Worm (Caenorhabditis elegans): ENCODE data around the gene ZK180.8.

The ZK180.8 gene

ce11 chrIV:4469055-4469454, 42.5 kb downstream of the ZK180.8 start:
- TF ChIP-seq sea-1 (GFP tag; conservative IDR thresholded peaks at IDR 0.05) (no peak), hmg-4 (GFP tag; optimal IDR thresholded peaks at IDR 0.05) (no peak), aly-1 (tag; optimal IDR thresholded peaks at IDR 0.05) (no peak), ceh-36 (tag; optimal IDR thresholded peaks at IDR 0.05) (no peak), ets-7 (tag; optimal IDR thresholded peaks at IDR 0.05) (no peak), tra-4 (tag; optimal IDR thresholded peaks at IDR 0.05) (no peak), hmbx-1 (tag; optimal IDR thresholded peaks at IDR 0.05) (no peak), tbx-37 (GFP tag; conservative IDR thresholded peaks at IDR 0.05) (no peak), B0310.2 (tag; optimal IDR thresholded peaks at IDR 0.05) (no peak), tbx-11 (GFP tag; IDR thresholded peaks at IDR 0.05) (no peak), hnd-1 (tag; optimal IDR thresholded peaks at IDR 0.05) (no peak), flt-1 (GFP tag; IDR thresholded peaks at IDR 0.05) (no peak), ama-1 (optimal IDR thresholded peaks at IDR 0.05) (no peak), pes-1 (GFP tag; IDR thresholded peaks at IDR 0.05) (no peak), scrt-1 (GFP tag; IDR thresholded peaks at IDR 0.05) (no peak), ceh-13 (GFP tag; optimal IDR thresholded peaks at IDR 0.05) (no peak)

DNA sequence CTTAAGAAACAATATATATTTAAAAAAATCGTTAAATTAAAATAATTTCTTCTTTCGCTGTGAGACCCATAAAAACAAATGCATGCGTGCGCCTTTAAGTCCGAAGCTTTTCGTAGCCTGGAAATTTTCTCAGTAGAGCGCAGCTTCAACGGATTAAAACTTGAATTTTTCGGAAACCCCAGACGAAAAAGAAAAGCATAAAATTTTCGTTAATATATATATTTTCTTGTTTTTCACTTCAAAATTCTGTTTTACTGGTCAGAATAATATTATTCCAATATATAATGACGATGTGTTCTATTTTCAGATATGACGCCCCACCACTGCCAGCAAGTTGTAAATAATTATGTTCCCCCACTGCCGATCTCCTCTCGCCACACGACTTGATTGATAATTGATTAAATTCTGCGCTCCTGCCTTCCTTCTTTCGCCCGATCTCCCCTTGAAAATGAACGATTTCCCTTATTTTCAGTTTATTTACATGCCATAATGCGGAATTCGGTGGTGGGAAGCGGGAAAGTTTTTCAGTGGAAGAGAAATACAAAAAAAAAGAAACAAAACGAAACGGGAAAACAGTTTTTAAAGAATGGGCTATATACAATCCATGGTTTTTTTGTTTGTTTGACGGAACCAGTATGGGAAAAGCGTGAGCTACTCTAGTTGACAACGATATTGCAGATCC, 43.3 kb downstream of the ZK180.8 start:
- no peak for TF ChIP-seq B0310.2 (tag; optimal IDR thresholded peaks at IDR 0.05)
- no peak for TF ChIP-seq tbx-11 (GFP tag; IDR thresholded peaks at IDR 0.05)
- no peak for TF ChIP-seq hmg-4 (GFP tag; optimal IDR thresholded peaks at IDR 0.05)
- no peak for TF ChIP-seq aly-1 (tag; optimal IDR thresholded peaks at IDR 0.05)
- no peak for TF ChIP-seq ama-1 (optimal IDR thresholded peaks at IDR 0.05)
- no peak for TF ChIP-seq pes-1 (GFP tag; IDR thresholded peaks at IDR 0.05)
- TF ChIP-seq tra-4 (tag; optimal IDR thresholded peaks at IDR 0.05), result no peak
- no peak for TF ChIP-seq ceh-36 (tag; optimal IDR thresholded peaks at IDR 0.05)
- no peak for TF ChIP-seq ets-7 (tag; optimal IDR thresholded peaks at IDR 0.05)
- no peak for TF ChIP-seq hnd-1 (tag; optimal IDR thresholded peaks at IDR 0.05)
- TF ChIP-seq F13C5.2 (tag; optimal IDR thresholded peaks at IDR 0.05), result no peak
- TF ChIP-seq hmbx-1 (tag; optimal IDR thresholded peaks at IDR 0.05), result no peak
- TF ChIP-seq flt-1 (GFP tag; IDR thresholded peaks at IDR 0.05), result no peak
- no peak for TF ChIP-seq sea-1 (GFP tag; conservative IDR thresholded peaks at IDR 0.05)
- no peak for TF ChIP-seq scrt-1 (GFP tag; IDR thresholded peaks at IDR 0.05)

DNA sequence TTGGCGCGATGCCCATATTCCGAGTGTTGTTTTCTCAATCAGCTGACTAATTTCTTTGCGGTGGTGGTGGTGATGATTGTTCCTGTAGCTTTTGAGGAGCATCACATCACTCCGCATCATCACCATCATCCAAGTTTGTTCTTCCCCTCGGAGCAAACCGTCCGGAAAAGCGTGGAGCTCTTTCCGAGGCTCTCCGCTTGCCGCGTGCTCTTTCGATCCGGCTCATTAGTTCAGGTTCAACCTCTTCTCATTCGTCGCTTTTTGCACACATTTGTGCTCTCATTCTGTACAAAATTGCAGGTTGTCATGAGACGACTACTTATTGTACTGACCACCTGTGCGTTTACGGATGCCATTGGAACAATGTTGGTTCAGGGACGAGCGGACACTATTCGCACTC, 46.3 kb downstream of the ZK180.8 start, which contains the start of gene M01H9.5:
TSS of gene M01H9.5 (plus strand) at position 301 of the 400 bp plus-strand sequence.
- TF ChIP-seq tra-4 (tag; optimal IDR thresholded peaks at IDR 0.05), result no peak
- no peak for TF ChIP-seq flt-1 (GFP tag; IDR thresholded peaks at IDR 0.05)
- no peak for TF ChIP-seq sea-1 (GFP tag; conservative IDR thresholded peaks at IDR 0.05)

DNA sequence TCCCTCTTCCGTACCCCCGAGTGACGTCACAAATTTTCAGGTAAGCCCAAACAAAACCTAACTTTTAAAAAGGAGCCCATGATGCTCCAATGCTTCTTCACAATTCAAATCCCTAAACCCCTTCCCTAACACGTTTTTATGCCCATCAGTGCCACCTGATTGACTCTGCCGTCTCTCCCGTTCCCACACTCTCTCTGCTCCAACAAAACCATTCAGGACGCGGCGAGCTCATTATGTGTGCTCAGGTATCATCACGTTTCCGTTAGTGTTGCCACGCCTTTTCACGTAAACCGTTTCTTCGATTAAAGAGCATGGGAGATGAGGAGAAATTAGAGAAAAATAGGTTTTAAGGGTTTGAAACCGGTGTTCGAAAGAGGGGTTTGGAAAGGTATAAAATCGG, 48.4 kb downstream of the ZK180.8 start, which contains the start of gene M01H9.2:
TSS of gene M01H9.2 (minus strand) at position 101 of the 400 bp plus-strand sequence.
- no peak for TF ChIP-seq hmg-4 (GFP tag; optimal IDR thresholded peaks at IDR 0.05)
- TF ChIP-seq hnd-1 (tag; optimal IDR thresholded peaks at IDR 0.05), result no peak
- TF ChIP-seq ceh-36 (tag; optimal IDR thresholded peaks at IDR 0.05), result no peak
- no peak for TF ChIP-seq hmbx-1 (tag; optimal IDR thresholded peaks at IDR 0.05)
- TF ChIP-seq tra-4 (tag; optimal IDR thresholded peaks at IDR 0.05), result no peak
- no peak for TF ChIP-seq ama-1 (optimal IDR thresholded peaks at IDR 0.05)
- TF ChIP-seq ets-7 (tag; optimal IDR thresholded peaks at IDR 0.05), result no peak
- TF ChIP-seq pes-1 (GFP tag; IDR thresholded peaks at IDR 0.05), result no peak
- no peak for TF ChIP-seq scrt-1 (GFP tag; IDR thresholded peaks at IDR 0.05)
- no peak for TF ChIP-seq flt-1 (GFP tag; IDR thresholded peaks at IDR 0.05)
- no peak for TF ChIP-seq tbx-11 (GFP tag; IDR thresholded peaks at IDR 0.05)

All from whole organism, early embryonic.